Worm (Caenorhabditis elegans): ENCODE data around the gene srg-15.

DNA sequence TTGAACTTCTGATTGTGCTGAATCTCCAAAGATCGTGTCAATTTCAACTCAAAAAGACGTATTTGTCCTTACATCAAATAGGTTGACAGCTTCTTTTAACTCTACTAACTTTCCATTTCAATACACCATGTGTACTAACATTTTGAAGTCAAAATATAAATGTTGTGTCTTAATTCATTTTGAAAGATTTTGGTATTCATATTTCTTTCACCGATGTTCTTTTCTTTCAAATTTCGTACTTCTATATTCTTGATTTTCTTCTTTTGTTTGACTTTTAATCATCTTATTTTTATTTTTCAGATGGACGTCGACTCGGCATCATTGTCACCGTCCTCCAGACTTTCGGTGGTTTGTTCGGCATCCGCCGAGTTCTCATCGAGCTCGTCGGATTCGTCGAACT lies 41.5 kb upstream of the srg-15 start, which contains the start of gene atf-2:
- TF ChIP-seq ceh-82 (tag; optimal IDR thresholded peaks at IDR 0.05), result no peak
- no peak for TF ChIP-seq ama-1 (optimal IDR thresholded peaks at IDR 0.05)
- no peak for TF ChIP-seq crh-2 (tag; optimal IDR thresholded peaks at IDR 0.05)
